Worm (Caenorhabditis elegans): ENCODE data around the gene Y81G3A.6.

DNA sequence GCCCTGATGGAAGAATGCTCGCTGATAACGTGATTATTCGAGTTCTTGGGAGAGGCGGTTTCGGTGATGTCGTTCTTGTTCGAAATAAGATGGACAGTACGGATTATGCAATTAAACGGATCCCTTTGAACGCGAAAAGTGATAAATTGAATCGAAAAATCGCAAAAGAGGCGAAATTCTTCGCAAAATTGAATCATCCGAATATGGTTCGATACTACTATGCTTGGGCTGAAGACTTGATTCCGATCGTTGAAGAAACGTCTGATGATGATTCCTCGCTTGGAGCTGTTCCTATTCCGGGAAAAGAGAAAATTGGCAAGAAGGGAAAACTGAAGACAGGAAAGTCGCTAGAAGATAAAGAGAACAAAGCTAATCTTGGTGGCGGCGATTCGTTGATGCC, 3.6 kb upstream of the Y81G3A.6 start:
- TF ChIP-seq hmbx-1 (tag; optimal IDR thresholded peaks at IDR 0.05) (no peak), B0310.2 (tag; optimal IDR thresholded peaks at IDR 0.05) (no peak), ceh-13 (GFP tag; optimal IDR thresholded peaks at IDR 0.05) (no peak), aly-1 (tag; optimal IDR thresholded peaks at IDR 0.05) (no peak), ama-1 (optimal IDR thresholded peaks at IDR 0.05) (no peak), scrt-1 (GFP tag; IDR thresholded peaks at IDR 0.05) (no peak), sea-1 (GFP tag; conservative IDR thresholded peaks at IDR 0.05) (no peak), flt-1 (GFP tag; IDR thresholded peaks at IDR 0.05) (no peak), hnd-1 (tag; optimal IDR thresholded peaks at IDR 0.05) (no peak), pes-1 (GFP tag; IDR thresholded peaks at IDR 0.05) (no peak)
